Worm (Caenorhabditis elegans): ENCODE measurements around the gene ZK177.3.

The ZK177.3 gene

DNA sequence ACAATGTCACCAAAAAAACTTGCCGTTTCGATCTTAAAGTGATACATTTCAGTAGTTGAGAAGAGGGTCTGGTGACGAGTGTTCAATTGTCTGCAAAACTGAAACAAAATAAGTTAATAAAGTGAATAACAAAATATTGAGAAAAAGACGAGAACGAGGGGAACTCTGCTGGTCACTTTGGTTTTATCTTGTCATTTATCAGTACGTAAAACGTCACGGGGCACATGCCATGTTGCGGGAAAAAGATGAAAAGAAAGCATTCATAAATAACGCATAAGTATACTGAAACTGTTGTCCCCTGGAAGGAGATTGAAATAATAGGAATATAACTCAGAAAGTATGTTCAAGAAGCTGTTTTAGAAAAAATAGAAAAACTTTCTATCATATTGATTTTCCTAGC, 796 bp upstream of the ZK177.3 start, which contains the start of gene sahd-1:
sahd-1 (minus strand) TSS at position 100 of the 400 bp plus-strand sequence.
- TF ChIP-seq nhr-80 (tag; optimal IDR thresholded peaks at IDR 0.05) (peak; percentile 24), F10E7.11 (tag; optimal IDR thresholded peaks at IDR 0.05) (no peak)

DNA sequence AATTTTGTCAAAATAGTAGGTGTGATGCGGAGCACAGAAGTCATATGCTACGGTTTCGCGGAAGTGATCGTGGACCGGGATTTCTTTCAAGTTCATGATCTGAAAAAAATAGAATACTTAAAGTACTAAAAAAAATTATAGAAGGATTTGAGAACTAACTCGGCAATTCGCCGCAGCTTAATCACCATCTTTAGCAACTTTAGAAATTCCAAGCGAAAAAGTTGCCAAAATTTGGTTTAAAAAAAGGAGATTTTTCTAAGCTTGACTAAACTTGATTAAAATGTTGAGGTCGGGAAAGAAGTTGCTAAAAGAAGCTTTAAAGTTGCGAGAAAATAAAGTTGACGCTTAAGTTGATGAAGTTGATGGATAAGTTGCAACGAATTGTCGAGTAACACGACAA, 2.0 kb downstream of the ZK177.3 start, which contains the start of gene ZK177.9:
ZK177.9 (minus strand) TSS at position 101 of the 400 bp plus-strand sequence.
- TF ChIP-seq hmg-1.2 (GFP tag; IDR thresholded peaks at IDR 0.05) (no peak), madf-6 (GFP tag; IDR thresholded peaks at IDR 0.05) (no peak), egrh-3 (GFP tag; IDR thresholded peaks at IDR 0.05) (no peak), somi-1 (GFP tag; optimal IDR thresholded peaks at IDR 0.05) (no peak), athp-1 (tag; optimal IDR thresholded peaks at IDR 0.05) (no peak), snpc-1.3 (tag; optimal IDR thresholded peaks at IDR 0.05; ENCODE audit: insufficient read depth) (no peak), snpc-3.4 (tag; optimal IDR thresholded peaks at IDR 0.05) (no peak), B0336.3 (GFP tag; IDR thresholded peaks at IDR 0.05) (no peak), madf-3 (GFP tag; IDR thresholded peaks at IDR 0.05) (no peak)

ce11 chrII:5518055-5518454, 2.4 kb downstream of the ZK177.3 start:
- no peak for TF ChIP-seq bed-1 (GFP tag; IDR thresholded peaks at IDR 0.05)
- TF ChIP-seq madf-10 (tag; optimal IDR thresholded peaks at IDR 0.05) = no peak
- TF ChIP-seq ceh-58 (GFP tag; IDR thresholded peaks at IDR 0.05) = no peak
- no peak for TF ChIP-seq ZK185.1 (tag; optimal IDR thresholded peaks at IDR 0.05; ENCODE audit: poor library complexity, severe bottlenecking)
- TF ChIP-seq nhr-27 (tag; optimal IDR thresholded peaks at IDR 0.05) = no peak
- TF ChIP-seq ceh-79 (tag; optimal IDR thresholded peaks at IDR 0.05) = no peak
- no peak for TF ChIP-seq snpc-1.3 (tag; optimal IDR thresholded peaks at IDR 0.05; ENCODE audit: insufficient read depth)
- no peak for TF ChIP-seq B0019.2 (GFP tag; conservative IDR thresholded peaks at IDR 0.05)
- no peak for TF ChIP-seq egl-44 (GFP tag; IDR thresholded peaks at IDR 0.05)
- no peak for TF ChIP-seq snpc-3.4 (tag; optimal IDR thresholded peaks at IDR 0.05)
- TF ChIP-seq nfyb-1 (GFP tag; IDR thresholded peaks at IDR 0.05) = no peak
- TF ChIP-seq athp-1 (tag; optimal IDR thresholded peaks at IDR 0.05) = no peak
- no peak for TF ChIP-seq rcor-1 (GFP tag; IDR thresholded peaks at IDR 0.05)
- TF ChIP-seq ztf-22 (GFP tag; optimal IDR thresholded peaks at IDR 0.05) = no peak
- TF ChIP-seq unc-62 (GFP tag; optimal IDR thresholded peaks at IDR 0.05) = no peak
- TF ChIP-seq die-1 (tag; optimal IDR thresholded peaks at IDR 0.05) = no peak
- no peak for TF ChIP-seq ceh-27 (GFP tag; optimal IDR thresholded peaks at IDR 0.05)
- TF ChIP-seq lin-26 (GFP tag; IDR thresholded peaks at IDR 0.05) = no peak

ce11 chrII:5518910-5519309, 3.3 kb downstream of the ZK177.3 start, which contains the start of gene ZK177.2:
ZK177.2 (plus strand) TSS chrII:5519210.
- no peak for TF ChIP-seq mes-4 (tag; optimal IDR thresholded peaks at IDR 0.05)
- no peak for TF ChIP-seq zim-3 (tag; optimal IDR thresholded peaks at IDR 0.05)
- no peak for TF ChIP-seq snpc-4 (GFP tag; optimal IDR thresholded peaks at IDR 0.05)
- TF ChIP-seq snpc-4 (tag; optimal IDR thresholded peaks at IDR 0.05) = no peak
- TF ChIP-seq dpl-1 (GFP tag; optimal IDR thresholded peaks at IDR 0.05) = no peak
- no peak for TF ChIP-seq F33H1.4 (GFP tag; IDR thresholded peaks at IDR 0.05)
- TF ChIP-seq nfyb-1 (GFP tag; IDR thresholded peaks at IDR 0.05) = no peak
- no peak for TF ChIP-seq snpc-3.4 (tag; optimal IDR thresholded peaks at IDR 0.05)
- TF ChIP-seq F22D6.2 (tag; optimal IDR thresholded peaks at IDR 0.05) = no peak
- TF ChIP-seq lir-1 (GFP tag; conservative IDR thresholded peaks at IDR 0.05) = no peak
